Fruit fly (Drosophila melanogaster): ENCODE data around the gene RhoGAP68F.
A peak's percentile ranks its signal among the peaks of the same experiment; 100 is the strongest.

Gene RhoGAP68F

dm6 chr3L:12138113-12138899 is at the start of gene RhoGAP68F, which contains the start of gene ND-SGDH (continued):
- peak; percentile 70 to 97 for TF ChIP-seq Pdp1 (GFP tag; optimal IDR thresholded peaks at IDR 0.05)
- TF ChIP-seq lbe (GFP tag; optimal IDR thresholded peaks at IDR 0.05), result peak; percentile 30
- peak; percentile 89 for TF ChIP-seq bbx (GFP tag; IDR thresholded peaks at IDR 0.05; ENCODE audit: partially characterized antibody)
- no peak for TF ChIP-seq Nf-YA (GFP tag; IDR thresholded peaks at IDR 0.05)
- TF ChIP-seq CG15601 (tag; optimal IDR thresholded peaks at IDR 0.05), result peak; percentile 74
- no peak for TF ChIP-seq ro (GFP tag; IDR thresholded peaks at IDR 0.05)
- TF ChIP-seq inv (GFP tag; IDR thresholded peaks at IDR 0.05; ENCODE audit: partially characterized antibody), result peak; percentile 97
- peak; percentile 44 for TF ChIP-seq trh (GFP tag; optimal IDR thresholded peaks at IDR 0.05)
- peak; percentile 55 for TF ChIP-seq CG18764 (GFP tag; optimal IDR thresholded peaks at IDR 0.05)
- peak; percentile 64; the same call in 1 of the 2 replicates for TF ChIP-seq Poxn (GFP tag; IDR thresholded peaks at IDR 0.05)
- peak; percentile 42; the same call in 1 of the 2 replicates for TF ChIP-seq toy (GFP tag; IDR thresholded peaks at IDR 0.05)
- TF ChIP-seq CG14667 (GFP tag; IDR thresholded peaks at IDR 0.05), result peak; percentile 36; the same call in 1 of the 2 replicates
- TF ChIP-seq oc (tag; optimal IDR thresholded peaks at IDR 0.05), result peak; percentile 29
- TF ChIP-seq Dfd (GFP tag; optimal IDR thresholded peaks at IDR 0.05), result no peak
- peak; percentile 73 for TF ChIP-seq CG4424 (GFP tag; optimal IDR thresholded peaks at IDR 0.05)
- TF ChIP-seq CG3995 (GFP tag; optimal IDR thresholded peaks at IDR 0.05), result peak; percentile 91
- peak; percentile 53 for TF ChIP-seq Ets97D (GFP tag; optimal IDR thresholded peaks at IDR 0.05)
- TF ChIP-seq rib (GFP tag; IDR thresholded peaks at IDR 0.05), result peak; percentile 54; the same call in 1 of the 2 replicates
- no peak for TF ChIP-seq Jarid2 (GFP tag; optimal IDR thresholded peaks at IDR 0.05)
- no peak for TF ChIP-seq NC2α (GFP tag; optimal IDR thresholded peaks at IDR 0.05)
- peak; percentile 69 for TF ChIP-seq CG8924 (tag; optimal IDR thresholded peaks at IDR 0.05)
- peak; percentile 68 for TF ChIP-seq Aef1 (GFP tag; IDR thresholded peaks at IDR 0.05)
- peak; percentile 67 for TF ChIP-seq CG18476 (GFP tag; optimal IDR thresholded peaks at IDR 0.05)
- TF ChIP-seq CG17385 (GFP tag; optimal IDR thresholded peaks at IDR 0.05), result peak; percentile 66
- peak; percentile 65 for TF ChIP-seq CG13894 (tag; optimal IDR thresholded peaks at IDR 0.05)
- TF ChIP-seq ERR (GFP tag; optimal IDR thresholded peaks at IDR 0.05), result no peak
- TF ChIP-seq CG2116 (GFP tag; optimal IDR thresholded peaks at IDR 0.05), result peak; percentile 75
- TF ChIP-seq cas (GFP tag; IDR thresholded peaks at IDR 0.05), result 0 out of 2 replicates have a peak, but pooled peaks have one; percentile 44
- no peak for TF ChIP-seq schlank (tag; optimal IDR thresholded peaks at IDR 0.05)
- TF ChIP-seq CG10366 (GFP tag; IDR thresholded peaks at IDR 0.05), result peak; percentile 56; the same call in 1 of the 2 replicates
- 0 out of 2 replicates have a peak, but pooled peaks have one; percentile 21 for TF ChIP-seq seq (GFP tag; IDR thresholded peaks at IDR 0.05)
- TF ChIP-seq CG30431 (GFP tag; optimal IDR thresholded peaks at IDR 0.05), result peak; percentile 49
- peak; percentile 87 for TF ChIP-seq ssp (GFP tag; IDR thresholded peaks at IDR 0.05)
- TF ChIP-seq NK7.1 (GFP tag; optimal IDR thresholded peaks at IDR 0.05), result peak; percentile 50
- TF ChIP-seq Lhr (GFP tag; optimal IDR thresholded peaks at IDR 0.05), result peak; percentile 74
- TF ChIP-seq CrebB (tag; optimal IDR thresholded peaks at IDR 0.05), result no peak
- peak; percentile 54 for TF ChIP-seq PHDP (tag; optimal IDR thresholded peaks at IDR 0.05)
- TF ChIP-seq jing (GFP tag; optimal IDR thresholded peaks at IDR 0.05), result no peak
- peak; percentile 27 for TF ChIP-seq CG3838 (GFP tag; optimal IDR thresholded peaks at IDR 0.05)
- TF ChIP-seq gro (GFP tag; optimal IDR thresholded peaks at IDR 0.05), result peak; percentile 34
- TF ChIP-seq Sin3A (optimal IDR thresholded peaks at IDR 0.05), result peak; percentile 91
- peak; percentile 58 for TF ChIP-seq E2f1 (GFP tag; IDR thresholded peaks at IDR 0.05)
- TF ChIP-seq bab2 (GFP tag; optimal IDR thresholded peaks at IDR 0.05), result peak; percentile 45
- peak; percentile 68 for TF ChIP-seq unpg (GFP tag; optimal IDR thresholded peaks at IDR 0.05)
- peak; percentile 34; the same call in 1 of the 2 replicates for TF ChIP-seq Drgx (GFP tag; IDR thresholded peaks at IDR 0.05)
- TF ChIP-seq Hand (GFP tag; optimal IDR thresholded peaks at IDR 0.05), result peak; percentile 8
- peak; percentile 28 for TF ChIP-seq CG4617 (GFP tag; optimal IDR thresholded peaks at IDR 0.05; ENCODE audit: borderline replicate concordance)
- peak; percentile 69 for TF ChIP-seq CG13624 (GFP tag; optimal IDR thresholded peaks at IDR 0.05)
- TF ChIP-seq CG8765 (GFP tag; IDR thresholded peaks at IDR 0.05), result no peak

All from whole organism, embryonic.